Worm (Caenorhabditis elegans): Measurements from ENCODE around the gene srv-7.

The srv-7 gene

ce11 chrX:5599224-5599623, 48.6 kb downstream of the srv-7 start, which contains the start of gene sulp-2:
Gene sulp-2 (minus strand): TSS chrX:5599330.
- no peak for TF ChIP-seq klf-2 (GFP tag; conservative IDR thresholded peaks at IDR 0.05)
- TF ChIP-seq tab-1 (GFP tag; IDR thresholded peaks at IDR 0.05): no peak
- TF ChIP-seq ztf-29 (GFP tag; IDR thresholded peaks at IDR 0.05): no peak
- TF ChIP-seq ztf-23 (GFP tag; IDR thresholded peaks at IDR 0.05): no peak
- no peak for TF ChIP-seq ref-1 (GFP tag; conservative IDR thresholded peaks at IDR 0.05)
- TF ChIP-seq T22C8.4 (GFP tag; IDR thresholded peaks at IDR 0.05): no peak
- TF ChIP-seq flt-1 (GFP tag; IDR thresholded peaks at IDR 0.05): no peak
- no peak for TF ChIP-seq cog-1 (tag; optimal IDR thresholded peaks at IDR 0.05)
- TF ChIP-seq med-1 (GFP tag; optimal IDR thresholded peaks at IDR 0.05; ENCODE audit: insufficient read depth): no peak

Data from whole organism, midembryonic.